Worm (Caenorhabditis elegans) whole organism, late embryonic: ENCODE results near the gene lev-1.

Source experiments
- dmd-4 ChIP-seq: sonication (generic microtip); optimal IDR thresholded peaks from 2 replicates; lab custom pipeline; 2016; ENCODE audit warnings: borderline replicate concordance, missing genetic modification characterization, missing compliant biosample characterization
- fax-1 ChIP-seq: sonication (generic microtip); optimal IDR thresholded peaks from 2 replicates; lab custom pipeline; 2016; ENCODE audit warnings: missing genotype, missing genetic modification characterization, missing compliant biosample characterization
- gmeb-2 ChIP-seq: sonication (generic microtip); optimal IDR thresholded peaks from 2 replicates; lab custom pipeline; 2016; ENCODE audit warnings: missing genetic modification characterization, inconsistent platforms, missing compliant biosample characterization
- nhr-11 ChIP-seq: fragments of 150-350 bp; optimal IDR thresholded peaks from 2 replicates; lab custom pipeline; 2014; ENCODE audit warnings: missing biosample characterization, missing genetic modification characterization
- unc-55 ChIP-seq: sonication (generic microtip); optimal IDR thresholded peaks from 2 replicates; lab custom pipeline; 2017; ENCODE audit warnings: missing biosample characterization, missing genetic modification reagents, missing genetic modification characterization

ce11 chrIV:13125999-13126398 is 53.2 kb downstream of the lev-1 start:
- TF ChIP-seq dmd-4: no peak
- TF ChIP-seq fax-1 (tag; lab: Kevin White, UChicago): no peak
- no peak for TF ChIP-seq unc-55 (GFP tag; lab: Kevin White, UChicago)
- TF ChIP-seq nhr-11 (tag; lab: Kevin White, UChicago): no peak
- no peak for TF ChIP-seq gmeb-2 (tag; lab: Kevin White, UChicago)
